Fruit fly (Drosophila melanogaster) whole organism, pupa: ENCODE results near the gene Capa.

Experiments used
- CG10348 ChIP-seq: fragments of 200-800 bp; sonication (Bioruptor generic); IDR thresholded peaks from 2 replicates; pipeline ENCODE4 v1.3.6; 2022; ENCODE audit warnings: missing biosample characterization, missing genetic modification characterization
- CG12605 ChIP-seq: fragments of 200-800 bp; sonication (Bioruptor generic); IDR thresholded peaks from 2 replicates; pipeline ENCODE4 v1.3.6; 2022; ENCODE audit warnings: missing biosample characterization, missing genetic modification characterization
- CG13204 ChIP-seq: fragments of 200-800 bp; sonication (Bioruptor generic); optimal IDR thresholded peaks from 2 replicates; lab custom pipeline; 2018; ENCODE audit warnings: missing biosample characterization, mild to moderate bottlenecking, missing genetic modification characterization, moderate library complexity
- CG14655 ChIP-seq: fragments of 200-800 bp; sonication (Bioruptor generic); optimal IDR thresholded peaks from 3 replicates; lab custom pipeline; 2017; ENCODE audit warnings: mild to moderate bottlenecking, missing biosample characterization, missing genetic modification reagents, missing genetic modification characterization
- CG15710 ChIP-seq: fragments of 200-800 bp; sonication (Bioruptor generic); optimal IDR thresholded peaks from 2 replicates; lab custom pipeline; 2018; ENCODE audit warnings: missing biosample characterization, mild to moderate bottlenecking, missing genetic modification characterization, moderate library complexity
- CG17806 ChIP-seq: fragments of 200-800 bp; sonication (Bioruptor generic); optimal IDR thresholded peaks from 2 replicates; lab custom pipeline; 2018; ENCODE audit warnings: missing biosample characterization, mild to moderate bottlenecking, missing genetic modification characterization, moderate library complexity
- CG32121 ChIP-seq: fragments of 200-800 bp; sonication (Bioruptor generic); IDR thresholded peaks from 2 replicates; pipeline ENCODE4 v1.3.6; 2022; ENCODE audit warnings: missing biosample characterization, missing genetic modification characterization
- CG34367 ChIP-seq: fragments of 200-800 bp; sonication (Bioruptor generic); optimal IDR thresholded peaks from 2 replicates; lab custom pipeline; 2018; ENCODE audit warnings: missing biosample characterization, mild to moderate bottlenecking, missing genetic modification characterization
- CG4496 ChIP-seq: fragments of 200-800 bp; sonication (Bioruptor generic); IDR thresholded peaks from 3 replicates; pipeline ENCODE4 v1.3.6; 2022; ENCODE audit warnings: missing biosample characterization, missing genetic modification characterization
- CG8159 ChIP-seq: fragments of 200-800 bp; sonication (Bioruptor generic); optimal IDR thresholded peaks from 3 replicates; lab custom pipeline; 2018; ENCODE audit warnings: missing biosample characterization, mild to moderate bottlenecking, missing genetic modification characterization, moderate library complexity
- CG8301 ChIP-seq: fragments of 200-800 bp; sonication (Bioruptor generic); optimal IDR thresholded peaks from 2 replicates; lab custom pipeline; 2018; ENCODE audit warnings: missing biosample characterization, mild to moderate bottlenecking, missing genetic modification characterization
- CG9948 ChIP-seq: fragments of 200-800 bp; sonication (Bioruptor generic); optimal IDR thresholded peaks from 2 replicates; lab custom pipeline; 2018; ENCODE audit warnings: missing biosample characterization, mild to moderate bottlenecking, missing genetic modification characterization, moderate library complexity
- D1 ChIP-seq: fragments of 200-800 bp; sonication (Bioruptor generic); optimal IDR thresholded peaks from 2 replicates; lab custom pipeline; 2018; ENCODE audit warnings: missing biosample characterization, mild to moderate bottlenecking, missing genetic modification characterization, moderate library complexity
- EcR ChIP-seq: fragments of 200-800 bp; sonication (Bioruptor generic); optimal IDR thresholded peaks from 3 replicates; lab custom pipeline; 2019; ENCODE audit warnings: missing biosample characterization, missing genetic modification characterization, mild to moderate bottlenecking, moderate library complexity, missing genetic modification reagents
- Ets98B ChIP-seq: fragments of 200-800 bp; sonication (Bioruptor generic); IDR thresholded peaks from 2 replicates; pipeline ENCODE4 v1.3.6; 2022; ENCODE audit warnings: missing biosample characterization, missing genetic modification characterization
- Pif1A ChIP-seq: fragments of 200-800 bp; sonication (Bioruptor generic); optimal IDR thresholded peaks from 3 replicates; lab custom pipeline; 2016; ENCODE audit warnings: missing biosample characterization, missing genetic modification characterization
- Pif1B ChIP-seq: fragments of 200-800 bp; sonication (Bioruptor generic); optimal IDR thresholded peaks from 3 replicates; lab custom pipeline; 2016; ENCODE audit warnings: missing biosample characterization, missing genetic modification characterization
- Snoo ChIP-seq: fragments of 200-800 bp; sonication (Bioruptor generic); optimal IDR thresholded peaks from 3 replicates; lab custom pipeline; 2017; ENCODE audit warnings: missing biosample characterization, mild to moderate bottlenecking, missing genetic modification characterization, inconsistent platforms
- fd96Ca ChIP-seq: fragments of 200-800 bp; sonication (Bioruptor generic); IDR thresholded peaks from 3 replicates; pipeline ENCODE4 v1.3.6; 2022; ENCODE audit warnings: missing biosample characterization, missing genetic modification characterization
- gl ChIP-seq: fragments of 200-800 bp; sonication (Bioruptor generic); optimal IDR thresholded peaks from 2 replicates; lab custom pipeline; 2018; ENCODE audit warnings: missing biosample characterization, mild to moderate bottlenecking, missing genetic modification characterization
- rn ChIP-seq: fragments of 200-800 bp; sonication (Bioruptor generic); IDR thresholded peaks from 2 replicates; pipeline ENCODE4 v1.3.6; 2022; ENCODE audit warnings: missing biosample characterization, missing genetic modification characterization

The Capa gene

dm6 chr3R:29914246-29914645 lies at the start of gene Capa:
Gene Capa (minus strand): TSS chr3R:29914346.
- TF ChIP-seq rn (GFP tag; lab: Robert Waterston, UW) (no peak), CG13204 (no peak), CG32121 (GFP tag; lab: Robert Waterston, UW) (no peak), CG12605 (GFP tag; lab: Robert Waterston, UW) (no peak), Snoo (no peak), D1 (tag; lab: Kevin White, UChicago) (no peak), fd96Ca (no peak), Ets98B (no peak), CG10348 (GFP tag; lab: Robert Waterston, UW) (no peak), EcR (GFP tag; lab: Kevin White, UChicago) (no peak), CG4496 (GFP tag; lab: Robert Waterston, UW) (no peak), CG14655 (GFP tag; lab: Kevin White, UChicago) (no peak), CG8159 (tag; lab: Kevin White, UChicago) (no peak), gl (tag; lab: Kevin White, UChicago) (no peak), CG15710 (tag; lab: Kevin White, UChicago) (no peak), CG34367 (tag; lab: Kevin White, UChicago) (no peak), CG9948 (no peak), Pif1A (no peak)

dm6 chr3R:29963102-29963501 lies 49.0 kb upstream of the Capa start:
- TF ChIP-seq CG17806 (no peak), CG12605 (GFP tag; lab: Robert Waterston, UW) (no peak)

dm6 chr3R:29959329-29959728 lies 45.2 kb upstream of the Capa start:
- TF ChIP-seq CG8301 (no peak), CG32121 (GFP tag; lab: Robert Waterston, UW) (no peak), D1 (tag; lab: Kevin White, UChicago) (no peak), CG14655 (GFP tag; lab: Kevin White, UChicago) (peak; percentile 9), CG4496 (GFP tag; lab: Robert Waterston, UW) (peak; percentile 58; the same call in 2 of the 3 replicates), gl (tag; lab: Kevin White, UChicago) (no peak), CG8159 (tag; lab: Kevin White, UChicago) (peak; percentile 34)
- TF ChIP-seq, all 21 proteins: peak for 3

- TF ChIP-seq CG9948 (no peak), EcR (GFP tag; lab: Kevin White, UChicago) (no peak), fd96Ca (peak; percentile 25; the same call in 1 of the 3 replicates), gl (tag; lab: Kevin White, UChicago) (no peak), Pif1B (GFP tag; lab: Kevin White, UChicago) (no peak), CG15710 (tag; lab: Kevin White, UChicago) (no peak), Snoo (no peak)
- TF ChIP-seq, all 21 proteins: peak for 1
Observed at dm6 chr3R:29935756-29936155, 21.6 kb upstream of the Capa start, which contains the start of the genes eIF2Balpha and Vps13B. Gene eIF2Balpha (minus strand): TSS chr3R:29935888. Gene Vps13B (plus strand): TSS chr3R:29935978.

- no peak for TF ChIP-seq Snoo
- TF ChIP-seq CG8301: no peak
- no peak for TF ChIP-seq D1 (tag; lab: Kevin White, UChicago)
- no peak for TF ChIP-seq CG32121 (GFP tag; lab: Robert Waterston, UW)
- TF ChIP-seq Pif1B (GFP tag; lab: Kevin White, UChicago): no peak
- no peak for TF ChIP-seq EcR (GFP tag; lab: Kevin White, UChicago)
- TF ChIP-seq Pif1A: no peak
- no peak for TF ChIP-seq CG12605 (GFP tag; lab: Robert Waterston, UW)
- no peak for TF ChIP-seq CG13204
- no peak for TF ChIP-seq fd96Ca
- TF ChIP-seq CG15710 (tag; lab: Kevin White, UChicago): no peak
- TF ChIP-seq gl (tag; lab: Kevin White, UChicago): no peak
- TF ChIP-seq CG17806: no peak
Observed at dm6 chr3R:29933007-29933464, 18.9 kb upstream of the Capa start, which contains the start of the genes Cog7, CG42557 and CG42558. Gene Cog7 (minus strand): TSS chr3R:29933057. Gene CG42557 (plus strand): TSS chr3R:29933287. Gene CG42558 (plus strand): TSS chr3R:29933287.

dm6 chr3R:29930286-29930685 lies 16.1 kb upstream of the Capa start, which contains the start of gene alpha-Man-Ic:
Gene alpha-Man-Ic (minus strand): TSS chr3R:29930386.
- TF ChIP-seq CG12605 (GFP tag; lab: Robert Waterston, UW) (no peak), CG10348 (GFP tag; lab: Robert Waterston, UW) (no peak), CG8159 (tag; lab: Kevin White, UChicago) (no peak), Snoo (no peak), Pif1B (GFP tag; lab: Kevin White, UChicago) (no peak), CG13204 (no peak), CG32121 (GFP tag; lab: Robert Waterston, UW) (no peak), EcR (GFP tag; lab: Kevin White, UChicago) (no peak), Ets98B (no peak), CG9948 (no peak), CG17806 (no peak), CG14655 (GFP tag; lab: Kevin White, UChicago) (no peak)

dm6 chr3R:29926955-29927354 lies 12.8 kb upstream of the Capa start, which contains the start of gene CG15522:
Gene CG15522 (plus strand): TSS chr3R:29927255.
- TF ChIP-seq CG8301 (no peak), CG34367 (tag; lab: Kevin White, UChicago) (no peak), fd96Ca (no peak)
